Worm (Caenorhabditis elegans) whole organism, L3 larva: ENCODE data around the gene dyf-2.

Experiments
- R02D3.7 ChIP-seq: fragments of 150-350 bp; optimal IDR thresholded peaks from 2 replicates; lab custom pipeline; 2014; ENCODE audit warnings: missing biosample characterization, missing genetic modification characterization
- ama-1 ChIP-seq: fragments of 150-350 bp; optimal IDR thresholded peaks from 2 replicates; lab custom pipeline; 2018
- ceh-16 ChIP-seq: sonication (generic microtip); optimal IDR thresholded peaks from 2 replicates; lab custom pipeline; 2017; ENCODE audit warnings: missing biosample characterization, missing genetic modification characterization
- ceh-28 ChIP-seq: fragments of 150-350 bp; optimal IDR thresholded peaks from 2 replicates; lab custom pipeline; 2014; ENCODE audit warnings: missing biosample characterization, missing genetic modification reagents, missing genetic modification characterization
- ceh-9 ChIP-seq: sonication (generic microtip); optimal IDR thresholded peaks from 2 replicates; lab custom pipeline; 2018; ENCODE audit warnings: missing biosample characterization, missing genetic modification characterization
- egl-27 ChIP-seq: sonication (generic microtip); optimal IDR thresholded peaks from 4 replicates; lab custom pipeline; 2017; ENCODE audit warnings: missing biosample characterization, missing genetic modification reagents, missing genetic modification characterization
- mdl-1 ChIP-seq: fragments of 150-350 bp; optimal IDR thresholded peaks from 2 replicates; lab custom pipeline; 2014; ENCODE audit warnings: missing biosample characterization, missing genetic modification characterization
- nhr-23 ChIP-seq: fragments of 150-350 bp; optimal IDR thresholded peaks from 2 replicates; lab custom pipeline; 2014; ENCODE audit warnings: missing biosample characterization, missing genetic modification reagents, missing genetic modification characterization
- nhr-76 ChIP-seq: fragments of 150-350 bp; sonication (generic microtip); optimal IDR thresholded peaks from 5 replicates; lab custom pipeline; 2014; ENCODE audit warnings: missing biosample characterization, missing genetic modification characterization
- skn-1 ChIP-seq: fragments of 150-350 bp; optimal IDR thresholded peaks from 2 replicates; lab custom pipeline; 2014; ENCODE audit warnings: missing biosample characterization, missing genetic modification characterization
- unc-39 ChIP-seq: sonication (generic microtip); optimal IDR thresholded peaks from 4 replicates; lab custom pipeline; 2017; ENCODE audit warnings: missing biosample characterization, missing genetic modification characterization
- ztf-11 ChIP-seq: fragments of 150-350 bp; optimal IDR thresholded peaks from 2 replicates; lab custom pipeline; 2014; ENCODE audit warnings: missing biosample characterization, missing genetic modification characterization

ce11 chrIII:13643534-13643933, 42.7 kb downstream of the dyf-2 start, which contains the start of the genes drr-2 and set-16:
- TF ChIP-seq egl-27 (tag; lab: Kevin White, UChicago): peak; percentile 91
- TF ChIP-seq ztf-11: no peak
- no peak for TF ChIP-seq ceh-9
- peak; percentile 94 for TF ChIP-seq skn-1 (tag; lab: Kevin White, UChicago)
- peak; percentile 99 for TF ChIP-seq ceh-28
- no peak for TF ChIP-seq ceh-16
- TF ChIP-seq ama-1 (lab: Kevin White, UChicago): peak; percentile 77
- TF ChIP-seq nhr-76 (tag; lab: Kevin White, UChicago): peak; percentile 45
- TF ChIP-seq R02D3.7: peak; percentile 94
- peak; percentile 99 for TF ChIP-seq nhr-23 (tag; lab: Kevin White, UChicago)
- TF ChIP-seq mdl-1 (tag; lab: Kevin White, UChicago): peak; percentile 38
- peak; percentile 32 for TF ChIP-seq unc-39 (tag; lab: Kevin White, UChicago)
